In the genomic region with DNA sequence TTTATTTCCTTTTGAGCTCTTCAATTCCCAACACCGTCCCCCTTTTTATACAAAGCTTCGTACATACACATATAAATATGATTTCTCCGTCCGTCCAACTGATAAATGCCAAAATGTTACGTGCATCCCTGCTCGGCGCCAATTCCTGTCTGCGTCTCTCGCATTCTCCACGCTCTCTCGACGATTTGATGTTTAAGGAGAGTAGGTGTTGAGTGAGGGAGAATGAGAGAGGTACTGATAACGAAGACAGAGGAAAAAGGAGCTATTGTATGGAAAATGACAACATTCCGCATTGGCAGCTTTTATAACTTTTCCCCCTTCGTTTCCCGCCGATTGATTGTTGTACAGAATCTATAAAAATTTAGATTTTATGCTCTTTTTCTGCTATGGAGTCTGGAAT, we compare ENCODE assay signal across 3 worm cellular contexts.
A peak's percentile ranks its signal among the peaks of the same experiment; 100 is the strongest.
TF ChIP-seq lines count a peak whose summit lies in the region.

No protein-coding gene starts in this region.

TF ChIP-seq in whole organism, L2 larva, 48 proteins besides CTCF, POLR2A, EP300 and RAD21 (continued from another document):
- TF ChIP-seq nhr-129 (tag; optimal IDR thresholded peaks at IDR 0.05; lab: Kevin White, UChicago): peak; percentile 53
- peak; percentile 30 for TF ChIP-seq F13H6.1 (tag; optimal IDR thresholded peaks at IDR 0.05; lab: Kevin White, UChicago)
- TF ChIP-seq nhr-12 (tag; optimal IDR thresholded peaks at IDR 0.05; lab: Kevin White, UChicago): no peak
- TF ChIP-seq unc-62 (GFP tag; optimal IDR thresholded peaks at IDR 0.05; lab: Kevin White, UChicago): no peak

TF ChIP-seq in whole organism, L4 larva, 104 proteins besides CTCF, POLR2A, EP300 and RAD21 (continued from another document):
- TF ChIP-seq rbr-2 (tag; optimal IDR thresholded peaks at IDR 0.05; lab: Kevin White, UChicago) (no peak), php-3 (GFP tag; IDR thresholded peaks at IDR 0.05; lab: Robert Waterston, UW) (no peak), jun-1 (tag; optimal IDR thresholded peaks at IDR 0.05; lab: Kevin White, UChicago) (no peak), egl-43 (GFP tag; IDR thresholded peaks at IDR 0.05; lab: Robert Waterston, UW) (no peak), hif-1 (tag; optimal IDR thresholded peaks at IDR 0.05; lab: Kevin White, UChicago) (peak in 1 of 2 experiments; percentile 81), mep-1 (tag; optimal IDR thresholded peaks at IDR 0.05; lab: Kevin White, UChicago) (peak; percentile 8), hmg-1.1 (GFP tag; IDR thresholded peaks at IDR 0.05; lab: Robert Waterston, UW) (no peak), F44E2.7 (GFP tag; IDR thresholded peaks at IDR 0.05; lab: Robert Waterston, UW) (no peak), pqm-1 (tag; optimal IDR thresholded peaks at IDR 0.05; lab: Kevin White, UChicago) (peak; percentile 98), mes-2 (tag; optimal IDR thresholded peaks at IDR 0.05; lab: Kevin White, UChicago; ENCODE audit: poor library complexity, severe bottlenecking) (no peak), aly-2 (tag; optimal IDR thresholded peaks at IDR 0.05; lab: Kevin White, UChicago) (no peak), ztf-7 (tag; optimal IDR thresholded peaks at IDR 0.05; lab: Kevin White, UChicago) (peak; percentile 41), ceh-82 (tag; optimal IDR thresholded peaks at IDR 0.05; lab: Kevin White, UChicago) (no peak), nhr-237 (tag; optimal IDR thresholded peaks at IDR 0.05; lab: Kevin White, UChicago) (no peak), snpc-1.2 (GFP tag; IDR thresholded peaks at IDR 0.05; lab: Robert Waterston, UW) (no peak), Y48G9A.11 (GFP tag; IDR thresholded peaks at IDR 0.05; lab: Robert Waterston, UW) (no peak), dpl-1 (GFP tag; optimal IDR thresholded peaks at IDR 0.05; lab: Kevin White, UChicago) (no peak), ZK337.2 (GFP tag; IDR thresholded peaks at IDR 0.05; lab: Robert Waterston, UW) (no peak), nhr-28 (tag; optimal IDR thresholded peaks at IDR 0.05; lab: Kevin White, UChicago) (peak; percentile 79), Y105C5A.15 (GFP tag; IDR thresholded peaks at IDR 0.05; lab: Robert Waterston, UW) (no peak), ces-1 (GFP tag; optimal IDR thresholded peaks at IDR 0.05; lab: Kevin White, UChicago) (no peak), nhr-48 (tag; optimal IDR thresholded peaks at IDR 0.05; lab: Kevin White, UChicago) (peak; percentile 67), F10B5.3 (tag; optimal IDR thresholded peaks at IDR 0.05; lab: Kevin White, UChicago) (no peak), nhr-77 (tag; optimal IDR thresholded peaks at IDR 0.05; lab: Kevin White, UChicago) (peak; percentile 3), spr-1 (tag; optimal IDR thresholded peaks at IDR 0.05; lab: Kevin White, UChicago) (no peak), aha-1 (tag; lab: Kevin White, UChicago) (peak; percentile 9), nhr-6 (tag; optimal IDR thresholded peaks at IDR 0.05; lab: Kevin White, UChicago) (peak; percentile 66), ZK546.5 (tag; optimal IDR thresholded peaks at IDR 0.05; lab: Kevin White, UChicago) (no peak)

TF ChIP-seq in whole organism, young adult, 124 proteins besides CTCF, POLR2A, EP300 and RAD21 (continued from another document):
- TF ChIP-seq snpc-4 (GFP tag; optimal IDR thresholded peaks at IDR 0.05; lab: Kevin White, UChicago) (no peak), snpc-4 (tag; optimal IDR thresholded peaks at IDR 0.05; lab: Kevin White, UChicago) (peak in 2 of 4 experiments; percentile 41 to 55), let-607 (tag; optimal IDR thresholded peaks at IDR 0.05; lab: Kevin White, UChicago) (peak; percentile 40 to 47), ceh-91 (GFP tag; IDR thresholded peaks at IDR 0.05; lab: Robert Waterston, UW) (no peak), lin-26 (GFP tag; IDR thresholded peaks at IDR 0.05; lab: Robert Waterston, UW) (no peak), tbp1 (GFP tag; optimal IDR thresholded peaks at IDR 0.05; lab: Kevin White, UChicago) (peak; percentile 41), F52B5.7 (tag; optimal IDR thresholded peaks at IDR 0.05; lab: Kevin White, UChicago) (no peak), efl-1 (GFP tag; optimal IDR thresholded peaks at IDR 0.05; lab: Kevin White, UChicago) (no peak), nhr-90 (tag; optimal IDR thresholded peaks at IDR 0.05; lab: Kevin White, UChicago) (no peak), gei-17 (GFP tag; optimal IDR thresholded peaks at IDR 0.05; lab: Kevin White, UChicago) (no peak), Y53G8AR.9 (GFP tag; conservative IDR thresholded peaks at IDR 0.05; lab: Robert Waterston, UW) (no peak), hlh-12 (tag; optimal IDR thresholded peaks at IDR 0.05; lab: Kevin White, UChicago) (no peak), Y56A3A.18 (GFP tag; IDR thresholded peaks at IDR 0.05; lab: Robert Waterston, UW) (no peak), nhr-80 (tag; optimal IDR thresholded peaks at IDR 0.05; lab: Kevin White, UChicago) (peak; percentile 98), lin-35 (GFP tag; optimal IDR thresholded peaks at IDR 0.05; lab: Kevin White, UChicago) (no peak), B0261.1 (tag; optimal IDR thresholded peaks at IDR 0.05; lab: Kevin White, UChicago) (no peak), egrh-3 (GFP tag; IDR thresholded peaks at IDR 0.05; lab: Robert Waterston, UW) (no peak), atf-7 (tag; optimal IDR thresholded peaks at IDR 0.05; lab: Kevin White, UChicago) (peak; percentile 35), ekl-4 (GFP tag; IDR thresholded peaks at IDR 0.05; lab: Robert Waterston, UW) (no peak), Y95B8A.8 (GFP tag; IDR thresholded peaks at IDR 0.05; lab: Robert Waterston, UW) (no peak), hmg-20 (GFP tag; IDR thresholded peaks at IDR 0.05; lab: Robert Waterston, UW) (no peak), F39B2.1 (GFP tag; IDR thresholded peaks at IDR 0.05; lab: Robert Waterston, UW) (no peak), snpc-1.1 (tag; optimal IDR thresholded peaks at IDR 0.05; lab: Kevin White, UChicago; ENCODE audit: insufficient read depth) (no peak), ztf-22 (GFP tag; optimal IDR thresholded peaks at IDR 0.05; lab: Kevin White, UChicago) (peak; percentile 59), ztf-6 (GFP tag; IDR thresholded peaks at IDR 0.05; lab: Robert Waterston, UW) (no peak), lsl-1 (GFP tag; optimal IDR thresholded peaks at IDR 0.05; lab: Kevin White, UChicago) (no peak), attf-3 (GFP tag; conservative IDR thresholded peaks at IDR 0.05; lab: Robert Waterston, UW) (no peak), ceh-100 (GFP tag; IDR thresholded peaks at IDR 0.05; lab: Robert Waterston, UW) (no peak), xnd-1 (tag; optimal IDR thresholded peaks at IDR 0.05; lab: Kevin White, UChicago) (no peak), F57A8.1 (GFP tag; optimal IDR thresholded peaks at IDR 0.05; lab: Kevin White, UChicago) (no peak), egl-18 (GFP tag; IDR thresholded peaks at IDR 0.05; lab: Robert Waterston, UW) (no peak), madf-3 (GFP tag; IDR thresholded peaks at IDR 0.05; lab: Robert Waterston, UW) (no peak), C17E4.6 (GFP tag; IDR thresholded peaks at IDR 0.05; lab: Robert Waterston, UW) (no peak), madf-6 (GFP tag; IDR thresholded peaks at IDR 0.05; lab: Robert Waterston, UW) (no peak), nhr-27 (tag; optimal IDR thresholded peaks at IDR 0.05; lab: Kevin White, UChicago) (no peak), unc-130 (GFP tag; optimal IDR thresholded peaks at IDR 0.05; lab: Kevin White, UChicago) (no peak), hlh-26 (GFP tag; conservative IDR thresholded peaks at IDR 0.05; lab: Robert Waterston, UW) (no peak), K12H6.12 (tag; optimal IDR thresholded peaks at IDR 0.05; lab: Kevin White, UChicago) (no peak), nfyb-1 (GFP tag; IDR thresholded peaks at IDR 0.05; lab: Robert Waterston, UW) (no peak), B0035.1 (tag; optimal IDR thresholded peaks at IDR 0.05; lab: Kevin White, UChicago) (no peak), rpc-1 (optimal IDR thresholded peaks at IDR 0.05; lab: Kevin White, UChicago) (no peak), rpc-1 (tag; optimal IDR thresholded peaks at IDR 0.05; lab: Kevin White, UChicago) (no peak), nhr-179 (tag; optimal IDR thresholded peaks at IDR 0.05; lab: Kevin White, UChicago) (no peak), mxl-1 (tag; optimal IDR thresholded peaks at IDR 0.05; lab: Kevin White, UChicago) (no peak), rec-8 (tag; optimal IDR thresholded peaks at IDR 0.05; lab: Kevin White, UChicago) (no peak), ztf-3 (GFP tag; optimal IDR thresholded peaks at IDR 0.05; lab: Kevin White, UChicago) (no peak), hmg-1.2 (GFP tag; IDR thresholded peaks at IDR 0.05; lab: Robert Waterston, UW) (peak; percentile 82), T07F8.4 (tag; optimal IDR thresholded peaks at IDR 0.05; lab: Kevin White, UChicago) (no peak), aptf-2 (GFP tag; conservative IDR thresholded peaks at IDR 0.05; lab: Robert Waterston, UW) (no peak), dpff-1 (tag; optimal IDR thresholded peaks at IDR 0.05; lab: Kevin White, UChicago) (no peak), ccch-3 (GFP tag; optimal IDR thresholded peaks at IDR 0.05; lab: Kevin White, UChicago) (no peak)
